Worm (Caenorhabditis elegans) whole organism, midembryonic: ENCODE data around the gene egl-27.

Experiments
- T22C8.4 ChIP-seq: fragments of 200-800 bp; sonication (Bioruptor generic); IDR thresholded peaks from 2 replicates; pipeline ENCODE4 v1.3.6; 2022; ENCODE audit warnings: missing genetic modification characterization, missing compliant biosample characterization
- cog-1 ChIP-seq: sonication (generic microtip); optimal IDR thresholded peaks from 2 replicates; lab custom pipeline; 2016; ENCODE audit warnings: missing genetic modification characterization, missing compliant biosample characterization
- flt-1 ChIP-seq: fragments of 200-800 bp; sonication (Bioruptor generic); IDR thresholded peaks from 2 replicates; pipeline ENCODE4 v1.3.6; 2022; ENCODE audit warnings: missing genetic modification characterization, missing compliant biosample characterization
- klf-2 ChIP-seq: fragments of 200-800 bp; sonication (Bioruptor generic); conservative IDR thresholded peaks from 2 replicates; pipeline ENCODE4 v1.3.6; 2022; ENCODE audit warnings: missing genetic modification reagents, missing genetic modification characterization, missing compliant biosample characterization
- med-1 ChIP-seq: sonication (generic microtip); optimal IDR thresholded peaks from 2 replicates; lab custom pipeline; 2017; ENCODE audit warnings: missing genetic modification characterization, mild to moderate bottlenecking, missing compliant biosample characterization, antibody characterized with exemption, missing genetic modification reagents; ENCODE audit not compliant: insufficient read depth
- ref-1 ChIP-seq: fragments of 200-800 bp; sonication (Bioruptor generic); conservative IDR thresholded peaks from 2 replicates; pipeline ENCODE4 v1.3.6; 2022; ENCODE audit warnings: missing genetic modification reagents, missing genetic modification characterization, missing compliant biosample characterization
- tab-1 ChIP-seq: fragments of 200-800 bp; sonication (Bioruptor generic); IDR thresholded peaks from 2 replicates; pipeline ENCODE4 v1.3.6; 2022; ENCODE audit warnings: missing genetic modification characterization, missing compliant biosample characterization
- ztf-23 ChIP-seq: fragments of 200-800 bp; sonication (Bioruptor generic); IDR thresholded peaks from 2 replicates; pipeline ENCODE4 v1.3.6; 2022; ENCODE audit warnings: missing genetic modification reagents, missing genetic modification characterization, missing compliant biosample characterization
- ztf-29 ChIP-seq: fragments of 200-800 bp; sonication (Bioruptor generic); IDR thresholded peaks from 2 replicates; pipeline ENCODE4 v1.3.6; 2022; ENCODE audit warnings: missing genetic modification reagents, missing genetic modification characterization, missing compliant biosample characterization

The egl-27 gene

ce11 chrII:6810663-6811062 lies 24.1 kb upstream of the egl-27 start, which contains the start of gene snt-1:
Gene snt-1 (plus strand): TSS chrII:6810963.
- TF ChIP-seq ref-1: no peak
- TF ChIP-seq cog-1 (tag; lab: Kevin White, UChicago): no peak
- no peak for TF ChIP-seq ztf-23
- TF ChIP-seq flt-1: no peak

- TF ChIP-seq ztf-29 (GFP tag; lab: Robert Waterston, UW) (no peak), tab-1 (no peak), flt-1 (no peak), ztf-23 (no peak), ref-1 (no peak), T22C8.4 (no peak), klf-2 (no peak), cog-1 (tag; lab: Kevin White, UChicago) (no peak), med-1 (GFP tag; lab: Kevin White, UChicago) (no peak)
These were observed 22.3 kb upstream of the egl-27 start for ce11 chrII:6812514-6812913.

DNA sequence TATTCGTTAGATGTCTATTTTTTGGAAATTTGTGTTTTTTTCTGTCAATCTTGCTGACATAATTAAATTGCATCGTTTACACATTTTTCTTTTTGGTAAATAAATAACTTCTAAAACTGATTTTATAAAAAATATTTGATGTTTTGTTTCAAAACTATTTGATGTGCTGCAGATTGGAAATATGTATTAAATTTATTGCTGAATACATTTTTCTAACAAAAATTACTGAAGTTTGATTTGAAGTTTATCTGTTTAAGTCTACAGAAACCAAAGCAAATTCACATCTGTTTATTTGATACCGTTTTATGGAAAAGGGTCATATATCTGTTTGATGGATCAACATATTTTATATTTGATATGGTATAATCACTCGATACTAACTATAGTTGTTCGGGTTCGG lies 18.5 kb upstream of the egl-27 start:
- TF ChIP-seq klf-2: no peak
- TF ChIP-seq T22C8.4: no peak
- no peak for TF ChIP-seq ztf-29 (GFP tag; lab: Robert Waterston, UW)
- TF ChIP-seq ref-1: no peak
- TF ChIP-seq flt-1: no peak
- no peak for TF ChIP-seq ztf-23
- no peak for TF ChIP-seq med-1 (GFP tag; lab: Kevin White, UChicago)
- TF ChIP-seq tab-1: no peak
- no peak for TF ChIP-seq cog-1 (tag; lab: Kevin White, UChicago)

ce11 chrII:6820278-6820971 lies 14.4 kb upstream of the egl-27 start:
- TF ChIP-seq tab-1 (no peak), flt-1 (no peak)

- no peak for TF ChIP-seq ztf-23
- no peak for TF ChIP-seq klf-2
- no peak for TF ChIP-seq cog-1 (tag; lab: Kevin White, UChicago)
- TF ChIP-seq tab-1: no peak
- no peak for TF ChIP-seq ztf-29 (GFP tag; lab: Robert Waterston, UW)
- no peak for TF ChIP-seq flt-1
These were observed 13.7 kb upstream of the egl-27 start for ce11 chrII:6821118-6821517.

DNA sequence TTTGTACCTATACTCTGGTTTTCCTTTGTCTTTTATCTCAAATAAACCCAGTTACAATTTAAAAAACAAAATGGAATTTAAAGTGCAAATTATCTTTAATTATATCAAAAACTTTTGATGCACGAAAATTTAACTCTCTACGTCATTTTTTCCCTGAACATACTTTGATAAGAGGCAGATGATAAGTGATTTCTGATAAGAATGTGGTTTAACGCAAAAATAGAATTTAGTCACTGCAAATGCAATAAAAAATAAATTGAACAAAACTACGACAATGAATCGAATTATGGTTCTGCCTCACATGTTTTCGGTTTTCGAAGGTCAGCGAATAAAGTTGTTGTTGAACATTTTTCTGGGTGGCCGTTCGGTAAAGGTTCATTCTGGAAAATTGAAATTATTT lies 13.0 kb upstream of the egl-27 start:
- no peak for TF ChIP-seq med-1 (GFP tag; lab: Kevin White, UChicago)
- TF ChIP-seq ztf-29 (GFP tag; lab: Robert Waterston, UW): no peak
- TF ChIP-seq tab-1: no peak
- TF ChIP-seq klf-2: no peak
- no peak for TF ChIP-seq flt-1
- no peak for TF ChIP-seq ref-1
- TF ChIP-seq ztf-23: no peak
- TF ChIP-seq cog-1 (tag; lab: Kevin White, UChicago): no peak
- no peak for TF ChIP-seq T22C8.4

ce11 chrII:6822347-6822746 lies 12.5 kb upstream of the egl-27 start:
- no peak for TF ChIP-seq ztf-29 (GFP tag; lab: Robert Waterston, UW)
- TF ChIP-seq flt-1: no peak
- TF ChIP-seq T22C8.4: no peak
- TF ChIP-seq ztf-23: no peak
- no peak for TF ChIP-seq med-1 (GFP tag; lab: Kevin White, UChicago)
- TF ChIP-seq cog-1 (tag; lab: Kevin White, UChicago): no peak
- TF ChIP-seq tab-1: no peak
- no peak for TF ChIP-seq klf-2
- TF ChIP-seq ref-1: no peak

DNA sequence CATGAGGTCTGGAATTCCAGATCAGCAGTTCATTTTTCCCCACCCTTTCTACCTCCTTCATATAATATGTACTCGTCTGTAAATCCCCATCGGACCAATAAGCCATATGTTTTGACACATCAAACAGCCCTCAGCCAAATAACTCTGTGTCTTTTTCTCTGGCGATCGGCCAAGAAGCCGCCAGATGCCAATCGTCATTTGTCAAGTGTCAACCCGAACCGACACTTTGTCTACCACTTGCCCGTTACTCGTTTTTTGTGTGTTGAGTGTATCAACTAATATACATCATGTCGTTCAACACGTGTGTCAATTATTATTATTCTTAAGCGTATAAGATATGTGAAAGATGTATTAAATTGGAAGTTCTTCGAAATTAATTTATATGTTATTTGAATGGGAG lies 11.6 kb upstream of the egl-27 start:
- TF ChIP-seq cog-1 (tag; lab: Kevin White, UChicago) (peak; percentile 42), flt-1 (no peak)

ce11 chrII:6823912-6824311 lies 10.9 kb upstream of the egl-27 start:
- TF ChIP-seq klf-2: no peak
- TF ChIP-seq ztf-29 (GFP tag; lab: Robert Waterston, UW): no peak
- TF ChIP-seq cog-1 (tag; lab: Kevin White, UChicago): no peak
- no peak for TF ChIP-seq flt-1
- no peak for TF ChIP-seq T22C8.4
- TF ChIP-seq tab-1: no peak
- TF ChIP-seq med-1 (GFP tag; lab: Kevin White, UChicago): no peak

DNA sequence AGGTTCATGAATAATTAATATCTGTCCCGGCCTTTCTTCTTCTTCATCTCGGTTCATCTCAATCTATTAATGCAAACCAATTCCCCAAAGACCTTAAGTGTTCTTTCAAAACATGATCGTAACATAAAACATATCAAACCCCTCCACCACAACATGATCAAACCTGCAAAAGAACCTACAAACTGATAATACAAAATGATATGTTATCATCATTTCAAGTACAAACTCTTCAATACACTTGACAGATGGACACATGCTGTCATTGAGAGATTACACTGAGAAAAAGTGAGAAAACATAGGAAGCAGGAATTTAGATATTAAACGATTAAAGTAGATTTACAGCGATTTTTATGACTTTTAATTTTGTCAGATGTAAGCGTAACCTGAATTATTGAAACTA lies 10.3 kb upstream of the egl-27 start:
- TF ChIP-seq T22C8.4: no peak
- TF ChIP-seq tab-1: no peak
- no peak for TF ChIP-seq ref-1
- no peak for TF ChIP-seq cog-1 (tag; lab: Kevin White, UChicago)

- TF ChIP-seq ztf-29 (GFP tag; lab: Robert Waterston, UW) (0 out of 2 replicates have a peak, but pooled peaks have one; percentile 44), ref-1 (no peak), cog-1 (tag; lab: Kevin White, UChicago) (peak; percentile 77)
These were observed 9.1 kb upstream of the egl-27 start for ce11 chrII:6825732-6826131.

DNA sequence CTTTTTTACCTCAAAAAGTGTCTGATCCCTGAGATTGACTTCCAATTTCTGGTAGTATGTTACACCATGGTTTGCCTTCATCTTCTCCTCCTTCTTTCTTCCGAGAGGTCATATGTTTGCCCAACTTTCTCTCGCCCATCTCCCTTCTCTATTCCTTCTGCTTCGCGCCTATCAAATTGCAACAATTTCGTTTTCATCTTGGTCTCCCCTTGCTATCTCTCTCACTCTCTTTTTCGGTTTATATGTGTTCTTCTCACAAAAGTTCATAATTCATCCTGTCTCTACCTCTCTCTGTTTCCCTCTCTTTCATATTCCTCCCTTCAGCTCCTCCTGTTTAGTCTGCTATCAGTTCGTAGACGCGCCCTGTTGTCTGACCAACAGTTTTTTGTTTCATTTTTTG lies 8.1 kb upstream of the egl-27 start:
- TF ChIP-seq flt-1: no peak
- TF ChIP-seq klf-2: no peak
- no peak for TF ChIP-seq cog-1 (tag; lab: Kevin White, UChicago)
- no peak for TF ChIP-seq ztf-23
- no peak for TF ChIP-seq tab-1
- no peak for TF ChIP-seq ztf-29 (GFP tag; lab: Robert Waterston, UW)
- no peak for TF ChIP-seq ref-1
- TF ChIP-seq T22C8.4: no peak
- TF ChIP-seq med-1 (GFP tag; lab: Kevin White, UChicago): no peak
